Worm (Caenorhabditis elegans): ENCODE measurements around the gene srab-16.

ce11 chrV:764732-765131, 17.8 kb upstream of the srab-16 start, which contains the start of gene str-238:
- TF ChIP-seq hmg-4 (GFP tag; optimal IDR thresholded peaks at IDR 0.05) (no peak), ama-1 (optimal IDR thresholded peaks at IDR 0.05) (no peak), sea-1 (GFP tag; conservative IDR thresholded peaks at IDR 0.05) (no peak), B0310.2 (tag; optimal IDR thresholded peaks at IDR 0.05) (no peak), ets-7 (tag; optimal IDR thresholded peaks at IDR 0.05) (no peak), tbx-11 (GFP tag; IDR thresholded peaks at IDR 0.05) (no peak), pes-1 (GFP tag; IDR thresholded peaks at IDR 0.05) (no peak)

Measured in whole organism, early embryonic.